Worm (Caenorhabditis elegans) whole organism, young adult: ENCODE results near the gene srx-112.

Source experiments
- D2030.7 ChIP-seq: fragments of 200-800 bp; sonication (Bioruptor generic); IDR thresholded peaks from 2 replicates; pipeline ENCODE4 v1.3.6; 2022; ENCODE audit warnings: missing genetic modification reagents, missing genetic modification characterization, missing compliant biosample characterization
- F10E7.11 ChIP-seq: sonication (generic microtip); optimal IDR thresholded peaks from 2 replicates; lab custom pipeline; 2017; ENCODE audit warnings: mild to moderate bottlenecking, missing genetic modification characterization, moderate library complexity, missing compliant biosample characterization
- F37B4.10 ChIP-seq: fragments of 200-800 bp; sonication (Bioruptor generic); IDR thresholded peaks from 2 replicates; pipeline ENCODE4 v1.3.6; 2022; ENCODE audit warnings: missing genetic modification characterization, missing compliant biosample characterization
- F39B2.1 ChIP-seq: fragments of 200-800 bp; sonication (Bioruptor generic); IDR thresholded peaks from 2 replicates; pipeline ENCODE4 v1.3.6; 2022; ENCODE audit warnings: missing genetic modification reagents, missing genetic modification characterization, missing compliant biosample characterization
- F52B5.7 ChIP-seq: sonication (generic microtip); optimal IDR thresholded peaks from 2 replicates; lab custom pipeline; 2016; ENCODE audit warnings: mild to moderate bottlenecking, missing genetic modification characterization, missing compliant biosample characterization
- F55B11.4 ChIP-seq: sonication (generic microtip); optimal IDR thresholded peaks from 2 replicates; lab custom pipeline; 2016; ENCODE audit warnings: missing compliant biosample characterization, missing genetic modification characterization, borderline replicate concordance; ENCODE audit not compliant: insufficient read depth
- T26A5.8 ChIP-seq: sonication (generic microtip); optimal IDR thresholded peaks from 2 replicates; lab custom pipeline; 2016; ENCODE audit warnings: missing genetic modification characterization, missing compliant biosample characterization
- Y56A3A.18 ChIP-seq: fragments of 200-800 bp; sonication (Bioruptor generic); IDR thresholded peaks from 2 replicates; pipeline ENCODE4 v1.3.6; 2022; ENCODE audit warnings: missing genetic modification reagents, missing genetic modification characterization, missing compliant biosample characterization
- atf-7 ChIP-seq: sonication (generic microtip); optimal IDR thresholded peaks from 2 replicates; lab custom pipeline; 2017; ENCODE audit warnings: mild to moderate bottlenecking, missing genetic modification characterization, missing compliant biosample characterization
- attf-3 ChIP-seq: fragments of 200-800 bp; sonication (Bioruptor generic); conservative IDR thresholded peaks from 2 replicates; pipeline ENCODE4 v1.3.6; 2022; ENCODE audit warnings: missing genetic modification reagents, missing genetic modification characterization, missing compliant biosample characterization
- ceh-58 ChIP-seq: fragments of 200-800 bp; sonication (Bioruptor generic); IDR thresholded peaks from 2 replicates; pipeline ENCODE4 v1.3.6; 2022; ENCODE audit warnings: missing genetic modification characterization, missing compliant biosample characterization
- ceh-91 ChIP-seq: fragments of 200-800 bp; sonication (Bioruptor generic); IDR thresholded peaks from 2 replicates; pipeline ENCODE4 v1.3.6; 2022; ENCODE audit warnings: missing genetic modification reagents, missing genetic modification characterization, missing compliant biosample characterization
- dpff-1 ChIP-seq: sonication (generic microtip); optimal IDR thresholded peaks from 2 replicates; lab custom pipeline; 2017; ENCODE audit warnings: mild to moderate bottlenecking, missing genetic modification characterization, missing compliant biosample characterization
- egl-18 ChIP-seq: fragments of 200-800 bp; sonication (Bioruptor generic); IDR thresholded peaks from 2 replicates; pipeline ENCODE4 v1.3.6; 2022; ENCODE audit warnings: missing genetic modification reagents, missing genetic modification characterization, missing compliant biosample characterization
- egrh-3 ChIP-seq: fragments of 200-800 bp; sonication (Bioruptor generic); IDR thresholded peaks from 2 replicates; pipeline ENCODE4 v1.3.6; 2022; ENCODE audit warnings: missing genetic modification reagents, missing genetic modification characterization, missing compliant biosample characterization
- hlh-12 ChIP-seq: sonication (generic microtip); optimal IDR thresholded peaks from 2 replicates; lab custom pipeline; 2016; ENCODE audit warnings: missing genetic modification characterization, missing compliant biosample characterization
- hmg-20 ChIP-seq: fragments of 200-800 bp; sonication (Bioruptor generic); IDR thresholded peaks from 2 replicates; pipeline ENCODE4 v1.3.6; 2022; ENCODE audit warnings: missing genetic modification reagents, missing genetic modification characterization, missing compliant biosample characterization
- hsf-1 ChIP-seq: fragments of 200-800 bp; sonication (Bioruptor generic); IDR thresholded peaks from 2 replicates; pipeline ENCODE4 v1.3.6; 2022; ENCODE audit warnings: missing genetic modification reagents, missing genetic modification characterization, missing compliant biosample characterization
- lin-35 ChIP-seq, 3 experiments: fragments of 150-350 bp in 2 of 3; sonication (generic microtip) in 1 of 3; optimal IDR thresholded peaks; 2 replicates each; lab custom pipeline; 2014 to 2018; ENCODE audit warnings: missing biosample characterization in 3 of 3, missing genetic modification characterization in 3 of 3, missing genetic modification reagents in 3 of 3
- lin-40 ChIP-seq: sonication (generic microtip); optimal IDR thresholded peaks from 2 replicates; lab custom pipeline; 2016; ENCODE audit warnings: missing genetic modification characterization, mild to moderate bottlenecking, missing compliant biosample characterization, missing genotype, missing genetic modification reagents
- lsl-1 ChIP-seq: fragments of 200-800 bp; sonication (Bioruptor generic); optimal IDR thresholded peaks from 2 replicates; lab custom pipeline; 2018; ENCODE audit warnings: mild to moderate bottlenecking, missing genetic modification characterization, moderate library complexity, missing compliant biosample characterization
- lsy-27 ChIP-seq: sonication (generic microtip); optimal IDR thresholded peaks from 2 replicates; lab custom pipeline; 2017; ENCODE audit warnings: missing genetic modification characterization, mild to moderate bottlenecking, missing compliant biosample characterization, antibody characterized with exemption, missing genotype, borderline replicate concordance; ENCODE audit not compliant: insufficient read depth
- madf-6 ChIP-seq: fragments of 200-800 bp; sonication (Bioruptor generic); IDR thresholded peaks from 2 replicates; pipeline ENCODE4 v1.3.6; 2022; ENCODE audit warnings: missing genetic modification reagents, missing genetic modification characterization, missing compliant biosample characterization
- nfyb-1 ChIP-seq: fragments of 200-800 bp; sonication (Bioruptor generic); IDR thresholded peaks from 2 replicates; pipeline ENCODE4 v1.3.6; 2022; ENCODE audit warnings: missing genetic modification reagents, missing genetic modification characterization, missing compliant biosample characterization
- nhr-120 ChIP-seq: fragments of 200-800 bp; sonication (Bioruptor generic); IDR thresholded peaks from 2 replicates; pipeline ENCODE4 v1.3.6; 2022; ENCODE audit warnings: missing genetic modification characterization, missing compliant biosample characterization
- nhr-27 ChIP-seq: fragments of 200-800 bp; sonication (Bioruptor generic); optimal IDR thresholded peaks from 2 replicates; lab custom pipeline; 2018; ENCODE audit warnings: mild to moderate bottlenecking, missing genetic modification characterization, moderate library complexity, missing compliant biosample characterization
- nhr-90 ChIP-seq: sonication (generic microtip); optimal IDR thresholded peaks from 2 replicates; lab custom pipeline; 2016; ENCODE audit warnings: missing genotype, mild to moderate bottlenecking, missing genetic modification characterization, missing compliant biosample characterization
- rcor-1 ChIP-seq: fragments of 200-800 bp; sonication (Bioruptor generic); IDR thresholded peaks from 2 replicates; pipeline ENCODE4 v1.3.6; 2022; ENCODE audit warnings: missing genetic modification reagents, missing genetic modification characterization, missing compliant biosample characterization
- repo-1 ChIP-seq: sonication (generic microtip); optimal IDR thresholded peaks from 2 replicates; lab custom pipeline; 2017; ENCODE audit warnings: mild to moderate bottlenecking, missing genetic modification characterization, missing compliant biosample characterization
- sea-2 ChIP-seq: fragments of 200-800 bp; sonication (Bioruptor generic); IDR thresholded peaks from 2 replicates; pipeline ENCODE4 v1.3.6; 2022; ENCODE audit warnings: missing genetic modification characterization, missing compliant biosample characterization
- snpc-1.1 ChIP-seq: sonication (generic microtip); optimal IDR thresholded peaks from 2 replicates; lab custom pipeline; 2017; ENCODE audit warnings: missing genetic modification characterization, mild to moderate bottlenecking, missing compliant biosample characterization, antibody characterized with exemption, moderate library complexity, missing genotype, missing genetic modification reagents; ENCODE audit not compliant: insufficient read depth
- snpc-1.3 ChIP-seq: sonication (generic microtip); optimal IDR thresholded peaks from 2 replicates; lab custom pipeline; 2017; ENCODE audit warnings: missing genetic modification characterization, mild to moderate bottlenecking, missing compliant biosample characterization, antibody characterized with exemption, moderate library complexity, missing genotype, missing genetic modification reagents; ENCODE audit not compliant: insufficient read depth
- sptf-2 ChIP-seq: fragments of 200-800 bp; sonication (Bioruptor generic); optimal IDR thresholded peaks from 2 replicates; lab custom pipeline; 2018; ENCODE audit warnings: mild to moderate bottlenecking, missing genetic modification characterization, missing compliant biosample characterization
- unc-62 ChIP-seq: fragments of 150-350 bp; optimal IDR thresholded peaks from 2 replicates; lab custom pipeline; 2014; ENCODE audit warnings: missing biosample characterization, missing genetic modification reagents, missing genetic modification characterization
- ztf-18 ChIP-seq: sonication (generic microtip); optimal IDR thresholded peaks from 2 replicates; lab custom pipeline; 2016; ENCODE audit warnings: missing genotype, mild to moderate bottlenecking, missing genetic modification characterization, missing compliant biosample characterization
- ztf-22 ChIP-seq: fragments of 200-800 bp; sonication (Bioruptor generic); optimal IDR thresholded peaks from 2 replicates; lab custom pipeline; 2018; ENCODE audit warnings: mild to moderate bottlenecking, missing genetic modification characterization, moderate library complexity, missing compliant biosample characterization

srx-112 gene

ce11 chrII:3781238-3781637 lies 16.9 kb upstream of the srx-112 start (continued):
- no peak for TF ChIP-seq snpc-1.1
- TF ChIP-seq T26A5.8: no peak
- no peak for TF ChIP-seq nhr-27
- no peak for TF ChIP-seq F52B5.7
- TF ChIP-seq sea-2 (GFP tag; lab: Robert Waterston, UW): no peak
- TF ChIP-seq sptf-2 (GFP tag; lab: Kevin White, UChicago): no peak

ce11 chrII:3779463-3779862 lies 15.1 kb upstream of the srx-112 start, which contains the start of gene T24E12.11:
Gene T24E12.11, minus strand, starts transcription at chrII:3779563.
- TF ChIP-seq repo-1 (tag; lab: Kevin White, UChicago) (no peak), F10E7.11 (tag; lab: Kevin White, UChicago) (no peak), ztf-18 (tag; lab: Kevin White, UChicago) (no peak), hsf-1 (GFP tag; lab: Robert Waterston, UW) (no peak), lsy-27 (tag; lab: Kevin White, UChicago) (no peak), snpc-1.1 (no peak), nhr-90 (no peak), dpff-1 (no peak), sptf-2 (GFP tag; lab: Kevin White, UChicago) (no peak), hlh-12 (tag; lab: Kevin White, UChicago) (no peak), ztf-22 (GFP tag; lab: Kevin White, UChicago) (no peak), D2030.7 (no peak), Y56A3A.18 (no peak)
- TF ChIP-seq, all 124 proteins: peak for 0

- TF ChIP-seq snpc-1.3 (tag; lab: Kevin White, UChicago): no peak
- TF ChIP-seq lin-35 (GFP tag; optimal IDR thresholded peaks at IDR 0.05; lab: Kevin White, UChicago): no peak
- TF ChIP-seq unc-62 (GFP tag; lab: Kevin White, UChicago): no peak
- TF ChIP-seq egl-18: no peak
- no peak for TF ChIP-seq rcor-1
- TF ChIP-seq F55B11.4 (tag; lab: Kevin White, UChicago): no peak
- no peak for TF ChIP-seq lsl-1 (GFP tag; lab: Kevin White, UChicago)
- no peak for TF ChIP-seq F39B2.1
- TF ChIP-seq ceh-91 (GFP tag; lab: Robert Waterston, UW): no peak
- TF ChIP-seq hmg-20 (GFP tag; lab: Robert Waterston, UW): no peak
- TF ChIP-seq madf-6 (GFP tag; lab: Robert Waterston, UW): no peak
- no peak for TF ChIP-seq attf-3
- no peak for TF ChIP-seq ceh-58 (GFP tag; lab: Robert Waterston, UW)
- no peak for TF ChIP-seq ztf-22 (GFP tag; lab: Kevin White, UChicago)
- TF ChIP-seq nfyb-1 (GFP tag; lab: Robert Waterston, UW): no peak
- no peak for TF ChIP-seq egrh-3 (GFP tag; lab: Robert Waterston, UW)
- TF ChIP-seq F37B4.10 (GFP tag; lab: Robert Waterston, UW): no peak
- TF ChIP-seq atf-7 (tag; lab: Kevin White, UChicago): no peak
- no peak for TF ChIP-seq nhr-120 (GFP tag; lab: Robert Waterston, UW)
- TF ChIP-seq lin-40 (tag; lab: Kevin White, UChicago): no peak
Observed at ce11 chrII:3777802-3778201, 13.4 kb upstream of the srx-112 start.
